Worm (Caenorhabditis elegans): ENCODE results near the gene mdt-8.

Gene mdt-8

ce11 chrII:11547254-11547687 is 13.7 kb upstream of the mdt-8 start, which contains the start of gene F54D5.7 (continued):
- TF ChIP-seq ZK546.5 (tag; optimal IDR thresholded peaks at IDR 0.05) (no peak), fos-1 (tag; optimal IDR thresholded peaks at IDR 0.05) (peak; percentile 13), mab-5 (tag; optimal IDR thresholded peaks at IDR 0.05) (no peak), nhr-21 (tag; optimal IDR thresholded peaks at IDR 0.05) (peak; percentile 61), nhr-10 (tag; optimal IDR thresholded peaks at IDR 0.05) (no peak)

DNA sequence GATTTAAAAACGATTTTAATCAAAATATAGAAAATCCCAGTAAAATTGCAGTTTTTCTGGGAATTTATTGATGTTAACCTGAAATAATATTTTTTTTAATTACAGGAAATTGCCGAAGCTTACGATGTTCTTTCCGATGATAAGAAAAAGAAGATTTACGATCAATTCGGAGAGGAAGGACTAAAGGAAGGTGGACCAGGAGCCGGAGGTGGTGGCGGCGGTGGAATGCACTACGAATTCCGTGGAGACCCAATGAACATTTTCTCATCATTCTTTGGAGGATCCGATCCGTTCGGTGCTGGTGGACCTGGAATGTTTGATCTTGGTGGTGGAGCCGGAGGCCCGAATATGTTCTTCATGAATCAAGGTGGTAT is 12.3 kb upstream of the mdt-8 start:
- TF ChIP-seq sma-3 (GFP tag; optimal IDR thresholded peaks at IDR 0.05): no peak
- TF ChIP-seq zag-1 (tag; optimal IDR thresholded peaks at IDR 0.05): no peak
- no peak for TF ChIP-seq ztf-11 (tag; optimal IDR thresholded peaks at IDR 0.05)
- TF ChIP-seq ceh-16 (tag; optimal IDR thresholded peaks at IDR 0.05): no peak
- no peak for TF ChIP-seq nhr-237 (tag; optimal IDR thresholded peaks at IDR 0.05)
- TF ChIP-seq nhr-23 (tag; optimal IDR thresholded peaks at IDR 0.05): no peak
- no peak for TF ChIP-seq nhr-6 (tag; optimal IDR thresholded peaks at IDR 0.05)
- TF ChIP-seq sem-4 (tag; optimal IDR thresholded peaks at IDR 0.05): no peak
- TF ChIP-seq sma-9 (GFP tag; optimal IDR thresholded peaks at IDR 0.05): no peak
- TF ChIP-seq sma-9 (tag; optimal IDR thresholded peaks at IDR 0.05): no peak
- no peak for TF ChIP-seq mbf-1 (tag; optimal IDR thresholded peaks at IDR 0.05)
- no peak for TF ChIP-seq unc-39 (tag; optimal IDR thresholded peaks at IDR 0.05)

DNA sequence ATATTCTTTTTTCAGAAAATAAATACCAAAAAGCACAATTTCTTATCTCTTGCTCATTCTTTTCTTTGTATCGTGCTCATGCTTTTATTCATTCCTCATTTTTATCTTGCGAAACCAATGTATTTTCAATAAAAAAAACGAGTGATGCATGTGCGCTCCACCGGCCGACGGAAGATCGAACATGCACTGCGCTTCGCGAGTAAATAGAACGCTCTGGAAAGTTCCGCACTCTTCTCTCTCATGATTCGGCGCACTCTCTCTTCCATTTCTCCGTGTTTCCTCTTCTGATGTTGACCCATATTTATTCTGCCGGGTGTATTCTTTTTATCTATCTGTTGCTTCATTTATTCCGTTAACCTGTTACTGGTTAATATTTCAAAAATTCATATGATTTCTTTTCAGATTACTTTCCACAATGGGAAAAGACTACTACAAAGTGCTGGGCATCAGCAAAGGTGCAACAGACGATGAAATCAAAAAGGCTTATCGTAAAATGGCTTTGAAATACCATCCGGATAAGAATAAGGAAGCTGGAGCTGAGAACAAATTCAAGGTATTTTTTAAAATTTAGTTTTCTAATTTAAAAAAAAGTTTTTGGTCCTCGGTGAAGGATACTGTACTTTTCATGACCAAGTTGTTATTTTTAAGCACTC is 11.8 kb upstream of the mdt-8 start, which contains the start of gene dnj-13:
Gene dnj-13, plus strand, starts transcription at position 403 of the 653 bp plus-strand sequence.
- TF ChIP-seq elt-1 (tag; optimal IDR thresholded peaks at IDR 0.05) (no peak), ztf-11 (tag; optimal IDR thresholded peaks at IDR 0.05) (no peak), dmd-4 (tag; optimal IDR thresholded peaks at IDR 0.05) (peak; percentile 14), skn-1 (tag; optimal IDR thresholded peaks at IDR 0.05) (peak; percentile 61), blmp-1 (tag; optimal IDR thresholded peaks at IDR 0.05; ENCODE audit: insufficient read depth) (peak; percentile 66), C34F6.9 (tag; optimal IDR thresholded peaks at IDR 0.05) (peak; percentile 92), nhr-25 (tag; optimal IDR thresholded peaks at IDR 0.05) (peak; percentile 87), nhr-129 (tag; optimal IDR thresholded peaks at IDR 0.05) (peak; percentile 86), mbf-1 (tag; optimal IDR thresholded peaks at IDR 0.05) (no peak), sma-3 (GFP tag; optimal IDR thresholded peaks at IDR 0.05) (peak; percentile 98), crh-2 (tag; optimal IDR thresholded peaks at IDR 0.05) (peak; percentile 93), nhr-10 (tag; optimal IDR thresholded peaks at IDR 0.05) (peak; percentile 82), mab-5 (tag; optimal IDR thresholded peaks at IDR 0.05) (peak; percentile 91), nhr-6 (tag; optimal IDR thresholded peaks at IDR 0.05) (peak; percentile 89), ZK546.5 (tag; optimal IDR thresholded peaks at IDR 0.05) (peak; percentile 38), sem-4 (tag; optimal IDR thresholded peaks at IDR 0.05) (peak; percentile 96), snpc-4 (tag; optimal IDR thresholded peaks at IDR 0.05) (peak; percentile 78), zag-1 (tag; optimal IDR thresholded peaks at IDR 0.05) (peak; percentile 70), nhr-23 (tag; optimal IDR thresholded peaks at IDR 0.05) (no peak), lin-11 (tag; optimal IDR thresholded peaks at IDR 0.05) (peak; percentile 88), R02D3.7 (tag; optimal IDR thresholded peaks at IDR 0.05) (peak; percentile 52), nhr-11 (tag; optimal IDR thresholded peaks at IDR 0.05) (no peak), unc-39 (tag; optimal IDR thresholded peaks at IDR 0.05) (no peak), aly-2 (tag; optimal IDR thresholded peaks at IDR 0.05) (no peak), alr-1 (tag; optimal IDR thresholded peaks at IDR 0.05) (peak; percentile 7), lin-39 (tag; optimal IDR thresholded peaks at IDR 0.05) (peak; percentile 30), ceh-16 (tag; optimal IDR thresholded peaks at IDR 0.05) (peak; percentile 58), nhr-237 (tag; optimal IDR thresholded peaks at IDR 0.05) (peak; percentile 43), unc-62 (GFP tag; optimal IDR thresholded peaks at IDR 0.05) (peak; percentile 32), sma-9 (GFP tag; optimal IDR thresholded peaks at IDR 0.05) (peak; percentile 97), sma-9 (tag; optimal IDR thresholded peaks at IDR 0.05) (no peak), nhr-77 (tag; optimal IDR thresholded peaks at IDR 0.05) (peak; percentile 82), Y55F3AM.14 (GFP tag; optimal IDR thresholded peaks at IDR 0.05) (peak; percentile 94), ceh-82 (tag; optimal IDR thresholded peaks at IDR 0.05) (peak; percentile 54), elt-3 (tag; optimal IDR thresholded peaks at IDR 0.05) (no peak), unc-55 (GFP tag; optimal IDR thresholded peaks at IDR 0.05) (peak; percentile 95), mdl-1 (tag; optimal IDR thresholded peaks at IDR 0.05) (peak; percentile 53 to 78), nhr-21 (tag; optimal IDR thresholded peaks at IDR 0.05) (peak; percentile 90), egl-27 (tag; optimal IDR thresholded peaks at IDR 0.05) (peak; percentile 76), nhr-12 (tag; optimal IDR thresholded peaks at IDR 0.05) (no peak), fos-1 (tag; optimal IDR thresholded peaks at IDR 0.05) (peak; percentile 81), lin-13 (GFP tag; optimal IDR thresholded peaks at IDR 0.05) (peak; percentile 92), ztf-1 (GFP tag; conservative IDR thresholded peaks at IDR 0.05) (no peak), peb-1 (tag; optimal IDR thresholded peaks at IDR 0.05) (no peak), ama-1 (optimal IDR thresholded peaks at IDR 0.05) (peak; percentile 88), gmeb-1 (tag; optimal IDR thresholded peaks at IDR 0.05) (peak; percentile 90), F13H6.1 (tag; optimal IDR thresholded peaks at IDR 0.05) (peak; percentile 96)

Measured in whole organism, L2 larva.